Worm (Caenorhabditis elegans) whole organism, young adult: ENCODE data around the gene gpa-5.

Experiments used
- F22D6.2 ChIP-seq: sonication (generic microtip); optimal IDR thresholded peaks from 2 replicates; lab custom pipeline; 2016; ENCODE audit warnings: mild to moderate bottlenecking, missing genetic modification characterization, missing compliant biosample characterization
- dpff-1 ChIP-seq: sonication (generic microtip); optimal IDR thresholded peaks from 2 replicates; lab custom pipeline; 2017; ENCODE audit warnings: mild to moderate bottlenecking, missing genetic modification characterization, missing compliant biosample characterization
- hmg-1.2 ChIP-seq: fragments of 200-800 bp; sonication (Bioruptor generic); IDR thresholded peaks from 2 replicates; pipeline ENCODE4 v1.3.6; 2022; ENCODE audit warnings: missing genetic modification reagents, missing genetic modification characterization, missing compliant biosample characterization
- hrde-1 ChIP-seq: sonication (generic microtip); optimal IDR thresholded peaks from 2 replicates; lab custom pipeline; 2016; ENCODE audit warnings: missing genetic modification characterization, mild to moderate bottlenecking, missing compliant biosample characterization, moderate library complexity, missing genotype, missing genetic modification reagents, borderline replicate concordance
- lir-1 ChIP-seq: fragments of 200-800 bp; sonication (Bioruptor generic); conservative IDR thresholded peaks from 2 replicates; pipeline ENCODE4 v1.3.6; 2022; ENCODE audit warnings: missing genetic modification reagents, missing genetic modification characterization, missing compliant biosample characterization
- unc-62 ChIP-seq: fragments of 150-350 bp; optimal IDR thresholded peaks from 2 replicates; lab custom pipeline; 2014; ENCODE audit warnings: missing biosample characterization, missing genetic modification reagents, missing genetic modification characterization

ce11 chrX:2110603-2111327 is 10.1 kb downstream of the gpa-5 start:
- TF ChIP-seq F22D6.2 (tag; lab: Kevin White, UChicago) (no peak), unc-62 (GFP tag; lab: Kevin White, UChicago) (no peak), hrde-1 (tag; lab: Kevin White, UChicago) (no peak), hmg-1.2 (GFP tag; lab: Robert Waterston, UW) (no peak), lir-1 (GFP tag; lab: Robert Waterston, UW) (no peak), dpff-1 (tag; lab: Kevin White, UChicago) (no peak)
